Fruit fly (Drosophila melanogaster): Measurements from ENCODE around the gene CG31068.

Gene CG31068

dm6 chr3R:27272233-27272632, 38.7 kb downstream of the CG31068 start:
- TF ChIP-seq CG8478 (optimal IDR thresholded peaks at IDR 0.05) = no peak
- no peak for TF ChIP-seq CTCF (optimal IDR thresholded peaks at IDR 0.05)

- TF ChIP-seq CG8478 (optimal IDR thresholded peaks at IDR 0.05) = no peak
- TF ChIP-seq CTCF (optimal IDR thresholded peaks at IDR 0.05) = peak in 1 of 2 experiments; percentile 3
Measured at dm6 chr3R:27273118-27274062, 39.9 kb downstream of the CG31068 start, which contains the start of gene CG5934. CG5934 (plus strand) TSS chr3R:27273705.

dm6 chr3R:27274533-27275447, 41.3 kb downstream of the CG31068 start, which contains the start of gene CG5938:
CG5938 (plus strand) TSS chr3R:27274794.
- TF ChIP-seq CTCF (optimal IDR thresholded peaks at IDR 0.05) (no peak), CG8478 (optimal IDR thresholded peaks at IDR 0.05) (no peak)

- TF ChIP-seq CTCF (optimal IDR thresholded peaks at IDR 0.05) (no peak), CG8478 (optimal IDR thresholded peaks at IDR 0.05) (no peak)
Measured at dm6 chr3R:27279478-27279877, 46.0 kb downstream of the CG31068 start.

dm6 chr3R:27281022-27281810, 47.7 kb downstream of the CG31068 start:
- peak; percentile 3 to 15 for TF ChIP-seq CTCF (optimal IDR thresholded peaks at IDR 0.05)
- TF ChIP-seq CG8478 (optimal IDR thresholded peaks at IDR 0.05) = no peak

- TF ChIP-seq CG8478 (optimal IDR thresholded peaks at IDR 0.05) (no peak), CTCF (optimal IDR thresholded peaks at IDR 0.05) (peak in 1 of 2 experiments; percentile 16)
Measured at dm6 chr3R:27281811-27282131, 48.3 kb downstream of the CG31068 start.

- TF ChIP-seq CTCF (optimal IDR thresholded peaks at IDR 0.05) (no peak), CG8478 (optimal IDR thresholded peaks at IDR 0.05) (no peak)
Measured at dm6 chr3R:27282286-27282685, 48.8 kb downstream of the CG31068 start, which contains the start of gene mrt. mrt (minus strand) TSS chr3R:27282661.

dm6 chr3R:27283645-27284044, 50.1 kb downstream of the CG31068 start, which contains the start of gene CG3368:
CG3368 (plus strand) TSS chr3R:27283780.
- no peak for TF ChIP-seq CG8478 (optimal IDR thresholded peaks at IDR 0.05)
- TF ChIP-seq CTCF (optimal IDR thresholded peaks at IDR 0.05) = no peak

All from S2 (cell line).